Worm (Caenorhabditis elegans) whole organism, dauer: ENCODE measurements around the gene K05B2.4.

Experiments
- unc-62 ChIP-seq: sonication (generic microtip); optimal IDR thresholded peaks from 2 replicates; lab custom pipeline; 2017; ENCODE audit warnings: missing biosample characterization, missing genetic modification reagents, missing genetic modification characterization

The K05B2.4 gene

ce11 chrX:4870683-4871082 lies 50.1 kb downstream of the K05B2.4 start:
- TF ChIP-seq unc-62: no peak

- no peak for TF ChIP-seq unc-62
Measured at ce11 chrX:4869627-4870026, 51.2 kb downstream of the K05B2.4 start.
